Fruit fly (Drosophila melanogaster): ENCODE measurements around the gene CG14107.

Gene CG14107

dm6 chr3L:13410999-13411398 is 29.9 kb upstream of the CG14107 start (continued):
- TF ChIP-seq CoRest (tag; optimal IDR thresholded peaks at IDR 0.05) = peak; percentile 59
- no peak for TF ChIP-seq Kr (GFP tag; optimal IDR thresholded peaks at IDR 0.05)
- peak; percentile 49 for TF ChIP-seq CG10267 (tag; optimal IDR thresholded peaks at IDR 0.05)
- TF ChIP-seq CG4730 (GFP tag; IDR thresholded peaks at IDR 0.05) = no peak
- peak; percentile 49 for TF ChIP-seq CG1603 (tag; optimal IDR thresholded peaks at IDR 0.05)
- TF ChIP-seq cad (GFP tag; optimal IDR thresholded peaks at IDR 0.05) = no peak
- peak; percentile 13 for TF ChIP-seq chn (GFP tag; optimal IDR thresholded peaks at IDR 0.05)
- peak; percentile 26 for TF ChIP-seq CG8944 (GFP tag; optimal IDR thresholded peaks at IDR 0.05)
- no peak for TF ChIP-seq tna (GFP tag; IDR thresholded peaks at IDR 0.05; ENCODE audit: partially characterized antibody)
- TF ChIP-seq bab2 (GFP tag; optimal IDR thresholded peaks at IDR 0.05) = peak; percentile 11
- TF ChIP-seq NFAT (GFP tag; IDR thresholded peaks at IDR 0.05) = peak; percentile 38; the same call in 1 of the 2 replicates
- TF ChIP-seq scrt (GFP tag; optimal IDR thresholded peaks at IDR 0.05) = no peak
- peak; percentile 14 for TF ChIP-seq Dip3 (GFP tag; optimal IDR thresholded peaks at IDR 0.05)
- TF ChIP-seq CG4617 (GFP tag; optimal IDR thresholded peaks at IDR 0.05; ENCODE audit: borderline replicate concordance) = peak; percentile 27
- TF ChIP-seq H15 (GFP tag; IDR thresholded peaks at IDR 0.05) = 0 out of 3 replicates have a peak, but pooled peaks have one; percentile 9
- no peak; the same call in 2 of the 3 replicates for TF ChIP-seq knrl (GFP tag; IDR thresholded peaks at IDR 0.05; ENCODE audit: partially characterized antibody)
- peak; percentile 17; the same call in 1 of the 2 replicates for TF ChIP-seq MBD-R2 (GFP tag; IDR thresholded peaks at IDR 0.05)
- peak; percentile 2 for TF ChIP-seq Myb (GFP tag; optimal IDR thresholded peaks at IDR 0.05)
- TF ChIP-seq unpg (GFP tag; optimal IDR thresholded peaks at IDR 0.05) = peak; percentile 13
- peak; percentile 77 for TF ChIP-seq CG3995 (GFP tag; optimal IDR thresholded peaks at IDR 0.05)
- TF ChIP-seq CG10654 (GFP tag; optimal IDR thresholded peaks at IDR 0.05) = peak; percentile 33
- TF ChIP-seq CG18262 (tag; optimal IDR thresholded peaks at IDR 0.05) = peak; percentile 37
- no peak for TF ChIP-seq gce (GFP tag; IDR thresholded peaks at IDR 0.05)
- TF ChIP-seq jumu (GFP tag; optimal IDR thresholded peaks at IDR 0.05) = peak; percentile 15
- peak; percentile 22; the same call in 1 of the 2 replicates for TF ChIP-seq CG32772 (GFP tag; IDR thresholded peaks at IDR 0.05)
- peak; percentile 20 for TF ChIP-seq CG1647 (GFP tag; optimal IDR thresholded peaks at IDR 0.05)
- peak; percentile 32 for TF ChIP-seq NfI (GFP tag; optimal IDR thresholded peaks at IDR 0.05)
- peak; percentile 7 for TF ChIP-seq CG13424 (tag; optimal IDR thresholded peaks at IDR 0.05)
- no peak for TF ChIP-seq dm (GFP tag; optimal IDR thresholded peaks at IDR 0.05)
- TF ChIP-seq Hmr (GFP tag; optimal IDR thresholded peaks at IDR 0.05) = peak; percentile 27
- peak; percentile 43 for TF ChIP-seq mam (GFP tag; optimal IDR thresholded peaks at IDR 0.05)
- TF ChIP-seq Dip2 (GFP tag; IDR thresholded peaks at IDR 0.05) = peak; percentile 99
- no peak for TF ChIP-seq CG8478 (optimal IDR thresholded peaks at IDR 0.05)
- TF ChIP-seq slbo (GFP tag; IDR thresholded peaks at IDR 0.05) = peak; percentile 64; the same call in 1 of the 2 replicates
- TF ChIP-seq CG12104 (GFP tag; optimal IDR thresholded peaks at IDR 0.05) = no peak
- no peak for TF ChIP-seq Adf1 (GFP tag; IDR thresholded peaks at IDR 0.05)
- no peak for TF ChIP-seq lbe (GFP tag; optimal IDR thresholded peaks at IDR 0.05)
- peak; percentile 19 for TF ChIP-seq yki (optimal IDR thresholded peaks at IDR 0.05)
- peak; percentile 15 for TF ChIP-seq CG18764 (GFP tag; optimal IDR thresholded peaks at IDR 0.05)
- no peak for TF ChIP-seq CG13624 (GFP tag; optimal IDR thresholded peaks at IDR 0.05)
- peak; percentile 25 for TF ChIP-seq CG14710 (tag; optimal IDR thresholded peaks at IDR 0.05)
- TF ChIP-seq CG6272 (GFP tag; IDR thresholded peaks at IDR 0.05) = no peak
- peak; percentile 49 for TF ChIP-seq CG30403 (GFP tag; optimal IDR thresholded peaks at IDR 0.05)
- peak; percentile 21 for TF ChIP-seq kay (GFP tag; optimal IDR thresholded peaks at IDR 0.05)
- TF ChIP-seq CG6254 (GFP tag; optimal IDR thresholded peaks at IDR 0.05) = no peak
- no peak for TF ChIP-seq CG7786 (GFP tag; optimal IDR thresholded peaks at IDR 0.05)
- TF ChIP-seq esg (GFP tag; conservative IDR thresholded peaks at IDR 0.05) = no peak
- no peak for TF ChIP-seq Trl (optimal IDR thresholded peaks at IDR 0.05)
- TF ChIP-seq Trl (GFP tag; optimal IDR thresholded peaks at IDR 0.05) = peak; percentile 1
- no peak for TF ChIP-seq HmgD (GFP tag; optimal IDR thresholded peaks at IDR 0.05)
- TF ChIP-seq tgo (GFP tag; IDR thresholded peaks at IDR 0.05) = 0 out of 3 replicates have a peak, but pooled peaks have one; percentile 23
- peak; percentile 29 for TF ChIP-seq sug (tag; optimal IDR thresholded peaks at IDR 0.05)
- peak; percentile 16 for TF ChIP-seq CG8388 (GFP tag; optimal IDR thresholded peaks at IDR 0.05)

All from whole organism, embryonic.